Fruit fly (Drosophila melanogaster) whole organism: ENCODE measurements around the gene Hs6st.

ENCODE experiments used
- CG8478 ChIP-seq: fragments of >200 bp; optimal IDR thresholded peaks from 2 replicates; lab custom pipeline; 2018; ENCODE audit warnings: inconsistent platforms
- Dll ChIP-seq: fragments of >200 bp; optimal IDR thresholded peaks from 2 replicates; lab custom pipeline; 2017
- EcR ChIP-seq, 2 experiments: fragments of >200 bp; optimal IDR thresholded peaks; 2 replicates each; lab custom pipeline; 2017; ENCODE audit warnings: missing biosample characterization in 2 of 2, missing genetic modification characterization in 2 of 2, missing genetic modification reagents in 2 of 2
- pan ChIP-seq: fragments of >200 bp; optimal IDR thresholded peaks from 2 replicates; lab custom pipeline; 2017
- psq ChIP-seq: fragments of >200 bp; optimal IDR thresholded peaks from 2 replicates; lab custom pipeline; 2017
- usp ChIP-seq: fragments of >200 bp; optimal IDR thresholded peaks from 2 replicates; lab custom pipeline; 2017; ENCODE audit warnings: missing biosample characterization, missing genetic modification characterization, mixed read lengths

Hs6st gene

DNA sequence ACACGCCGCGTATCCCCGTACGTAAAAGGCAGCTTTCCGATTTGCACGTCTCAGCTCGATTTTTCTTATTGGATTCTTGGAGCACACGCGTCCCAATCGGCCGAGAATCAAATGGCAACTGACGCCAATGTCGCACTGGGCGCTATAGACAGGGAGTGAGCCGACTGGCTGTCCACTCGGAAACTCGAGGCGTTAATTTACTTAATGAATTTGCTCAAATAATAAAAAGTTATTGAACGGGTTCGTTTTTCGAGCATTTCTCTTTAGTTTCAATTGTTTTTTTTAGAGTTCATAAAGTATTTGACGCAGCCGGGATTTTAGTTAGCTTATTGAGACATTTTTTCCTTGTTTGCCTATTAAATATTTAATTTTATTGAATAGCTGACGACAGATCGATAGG is 83.0 kb downstream of the Hs6st start, which contains the start of gene CG4462:
TSS of gene CG4462 (minus strand) at position 101 of the 400 bp plus-strand sequence.
- TF ChIP-seq psq: no peak
- no peak for TF ChIP-seq Dll (lab: Kevin White, UChicago)
- no peak for TF ChIP-seq usp (GFP tag; lab: Kevin White, UChicago)
- no peak for TF ChIP-seq pan (lab: Kevin White, UChicago)
- no peak for TF ChIP-seq CG8478 (lab: Kevin White, UChicago)
- no peak for TF ChIP-seq EcR (GFP tag; optimal IDR thresholded peaks at IDR 0.05; lab: Kevin White, UChicago)

dm6 chr3R:19924331-19924730 is 84.0 kb downstream of the Hs6st start:
- TF ChIP-seq EcR (GFP tag; optimal IDR thresholded peaks at IDR 0.05; lab: Kevin White, UChicago): no peak

DNA sequence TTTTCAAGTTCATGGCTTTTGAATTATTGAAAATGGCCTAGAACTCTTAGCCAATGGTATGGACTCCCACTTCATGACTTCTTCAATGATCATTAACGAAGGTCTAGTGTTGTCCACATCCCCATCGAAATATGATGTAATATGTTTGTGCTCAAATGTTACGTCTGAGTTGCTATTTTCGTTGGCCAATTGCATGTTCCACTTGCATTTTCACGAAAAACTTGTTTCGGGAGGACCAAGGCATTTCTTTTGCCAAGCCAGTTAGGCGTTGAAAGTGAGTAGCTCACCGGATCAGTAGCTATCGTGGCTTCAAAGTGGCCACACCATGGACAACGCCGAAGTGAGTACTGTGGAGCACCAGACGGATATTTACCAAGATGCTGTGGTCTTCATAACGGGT is 90.1 kb downstream of the Hs6st start, which contains the start of gene CG4770:
TSS of gene CG4770 (plus strand) at position 301 of the 400 bp plus-strand sequence.
- no peak for TF ChIP-seq CG8478 (lab: Kevin White, UChicago)
- no peak for TF ChIP-seq pan (lab: Kevin White, UChicago)
- no peak for TF ChIP-seq Dll (lab: Kevin White, UChicago)
- no peak for TF ChIP-seq psq
- no peak for TF ChIP-seq usp (GFP tag; lab: Kevin White, UChicago)
- TF ChIP-seq EcR (GFP tag; optimal IDR thresholded peaks at IDR 0.05; lab: Kevin White, UChicago): no peak

- TF ChIP-seq Dll (lab: Kevin White, UChicago): no peak
- no peak for TF ChIP-seq pan (lab: Kevin White, UChicago)
- TF ChIP-seq CG8478 (lab: Kevin White, UChicago): no peak
- TF ChIP-seq psq: no peak
- TF ChIP-seq usp (GFP tag; lab: Kevin White, UChicago): no peak
- TF ChIP-seq EcR (GFP tag; optimal IDR thresholded peaks at IDR 0.05; lab: Kevin White, UChicago): no peak
Observed at dm6 chr3R:19917739-19918138, 90.6 kb downstream of the Hs6st start, which contains the start of gene CG4465. Gene CG4465, minus strand, starts transcription at chr3R:19917839.

DNA sequence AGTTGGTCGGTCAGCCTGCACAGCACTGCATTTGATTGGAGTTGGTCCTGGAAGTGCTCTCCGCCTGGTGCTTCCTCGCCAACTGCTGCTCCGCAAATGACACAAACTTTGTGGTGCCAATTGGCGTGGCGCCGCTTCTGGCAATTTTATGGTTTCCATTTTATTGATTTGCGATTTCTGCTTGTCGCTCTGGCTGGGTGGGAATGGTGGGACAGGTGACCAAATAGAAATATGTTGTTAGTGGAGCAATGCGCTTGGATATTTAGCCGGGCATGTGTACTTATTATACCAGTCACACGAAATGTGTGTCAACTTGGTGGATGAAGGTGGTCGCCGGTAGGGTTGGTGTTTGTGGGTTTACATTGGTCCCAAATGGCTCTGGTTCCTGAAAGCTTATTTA is 93.0 kb downstream of the Hs6st start, which contains the start of the genes Xport-A and Xport-B:
TSS of gene Xport-A (minus strand) at position 101 of the 400 bp plus-strand sequence.
TSS of gene Xport-B (minus strand) at position 101 of the 400 bp plus-strand sequence.
- TF ChIP-seq EcR (GFP tag; optimal IDR thresholded peaks at IDR 0.05; lab: Kevin White, UChicago) (no peak), pan (lab: Kevin White, UChicago) (no peak), psq (no peak), Dll (lab: Kevin White, UChicago) (no peak), CG8478 (lab: Kevin White, UChicago) (no peak), usp (GFP tag; lab: Kevin White, UChicago) (no peak)

- TF ChIP-seq usp (GFP tag; lab: Kevin White, UChicago) (no peak), CG8478 (lab: Kevin White, UChicago) (no peak), pan (lab: Kevin White, UChicago) (no peak), Dll (lab: Kevin White, UChicago) (no peak), psq (no peak), EcR (GFP tag; optimal IDR thresholded peaks at IDR 0.05; lab: Kevin White, UChicago) (no peak)
Observed at dm6 chr3R:19911030-19911429, 97.3 kb downstream of the Hs6st start.

DNA sequence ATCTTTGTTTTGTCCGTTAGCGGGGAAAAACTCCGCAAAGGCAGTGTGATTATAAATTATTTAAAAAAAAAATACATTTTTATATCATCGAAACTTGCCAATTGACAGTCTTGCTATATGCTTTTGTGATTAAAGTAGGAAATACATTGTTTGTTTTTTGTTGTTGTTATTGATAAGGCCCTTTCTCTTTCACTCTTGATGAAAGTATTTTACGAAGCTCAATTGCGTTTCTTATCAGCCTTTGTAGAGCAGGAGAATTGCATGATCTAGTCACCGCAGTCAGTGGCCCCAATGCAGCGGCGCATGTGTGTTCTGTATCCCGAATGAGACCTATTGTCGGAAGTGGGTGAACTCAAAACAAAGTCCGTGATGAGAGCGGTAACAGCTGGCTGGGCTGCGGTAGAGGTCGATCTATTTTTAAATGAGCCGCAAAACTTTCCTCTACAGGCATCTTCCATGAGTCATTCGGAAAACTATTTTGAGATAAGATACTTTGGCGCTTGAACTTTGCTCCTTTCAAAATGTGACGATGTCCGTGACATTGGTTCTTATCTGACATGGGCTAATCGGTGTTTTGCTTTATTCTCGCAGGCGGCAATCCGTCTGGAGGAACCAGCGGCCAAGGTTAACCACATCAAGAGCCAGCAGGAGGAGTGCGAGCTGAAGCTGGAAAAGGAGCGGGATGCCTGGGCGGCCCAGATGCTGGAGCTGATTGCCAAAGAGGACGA is 97.8 kb downstream of the Hs6st start:
- TF ChIP-seq pan (lab: Kevin White, UChicago) (no peak), psq (no peak), EcR (GFP tag; optimal IDR thresholded peaks at IDR 0.05; lab: Kevin White, UChicago) (no peak), Dll (lab: Kevin White, UChicago) (no peak), usp (GFP tag; lab: Kevin White, UChicago) (no peak), CG8478 (lab: Kevin White, UChicago) (no peak)

DNA sequence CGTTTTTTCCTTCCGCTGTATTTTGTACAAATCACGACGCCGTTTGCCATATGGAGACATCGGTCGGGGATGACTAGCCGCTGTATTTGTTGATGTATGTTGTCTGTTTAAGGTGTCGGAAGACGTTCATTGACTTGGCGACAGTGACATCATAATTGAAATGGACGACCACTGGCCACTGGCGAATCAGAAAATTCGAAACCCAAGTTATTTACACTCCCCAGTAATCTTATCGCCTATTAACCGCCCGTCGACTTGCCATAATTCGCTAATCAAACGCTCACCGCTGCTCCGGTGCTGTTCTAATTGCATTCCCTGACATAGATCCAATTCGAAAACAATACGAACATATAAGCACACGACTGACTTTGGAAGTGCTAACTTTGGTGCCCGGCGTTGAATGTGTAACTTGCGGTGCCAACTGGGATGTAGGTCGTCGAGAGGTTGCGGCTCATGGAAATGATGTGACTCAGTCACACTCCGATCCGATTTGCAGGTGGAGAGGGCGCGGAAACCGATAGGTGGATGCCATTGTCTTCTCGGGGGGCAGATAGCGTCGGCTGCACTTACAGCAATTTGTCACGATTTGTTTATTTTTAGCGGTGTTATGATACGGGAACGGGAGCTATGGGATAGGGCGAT is 98.7 kb downstream of the Hs6st start:
- no peak for TF ChIP-seq Dll (lab: Kevin White, UChicago)
- no peak for TF ChIP-seq CG8478 (lab: Kevin White, UChicago)
- no peak for TF ChIP-seq usp (GFP tag; lab: Kevin White, UChicago)
- TF ChIP-seq psq: no peak
- TF ChIP-seq pan (lab: Kevin White, UChicago): no peak

- TF ChIP-seq psq: no peak
- TF ChIP-seq Dll (lab: Kevin White, UChicago): no peak
- TF ChIP-seq EcR (GFP tag; optimal IDR thresholded peaks at IDR 0.05; lab: Kevin White, UChicago): no peak
- TF ChIP-seq CG8478 (lab: Kevin White, UChicago): no peak
- no peak for TF ChIP-seq pan (lab: Kevin White, UChicago)
- TF ChIP-seq usp (GFP tag; lab: Kevin White, UChicago): no peak
Observed at dm6 chr3R:19908863-19909343, 99.4 kb downstream of the Hs6st start.

dm6 chr3R:19905932-19906439 is 102.3 kb downstream of the Hs6st start:
- TF ChIP-seq pan (lab: Kevin White, UChicago) (no peak), CG8478 (lab: Kevin White, UChicago) (no peak), usp (GFP tag; lab: Kevin White, UChicago) (no peak), EcR (GFP tag; optimal IDR thresholded peaks at IDR 0.05; lab: Kevin White, UChicago) (no peak), psq (no peak), Dll (lab: Kevin White, UChicago) (no peak)

DNA sequence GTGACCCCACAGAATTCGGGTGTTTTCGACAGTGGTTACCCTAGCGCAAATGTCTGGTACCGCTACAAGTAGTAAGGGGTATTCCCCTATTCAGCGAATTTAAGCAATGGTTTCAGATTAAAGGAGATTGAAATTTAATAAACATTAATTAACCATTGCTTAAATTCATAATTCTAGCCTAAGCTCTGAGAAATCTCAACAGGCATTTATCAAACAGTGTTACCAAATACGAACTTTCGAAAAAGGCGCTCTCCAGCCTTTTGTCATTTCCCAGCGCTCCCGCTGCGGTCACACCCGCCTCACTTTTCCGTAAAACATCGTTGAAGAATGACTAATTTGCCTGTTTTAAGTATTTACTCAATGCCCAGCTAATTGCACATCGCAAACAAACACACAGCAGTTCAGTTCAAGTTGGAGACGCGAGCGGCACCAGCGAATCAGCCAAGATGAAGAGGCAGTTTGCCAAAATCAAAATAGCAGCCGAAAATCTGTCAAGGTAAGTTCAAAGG is 103.4 kb downstream of the Hs6st start, which contains the start of the genes Surf6 and RhoGAP92B:
TSS of gene Surf6 (minus strand) at position 4 of the 509 bp plus-strand sequence.
TSS of gene RhoGAP92B (plus strand) at position 300 of the 509 bp plus-strand sequence.
- TF ChIP-seq Dll (lab: Kevin White, UChicago) (no peak), psq (no peak), EcR (GFP tag; optimal IDR thresholded peaks at IDR 0.05; lab: Kevin White, UChicago) (no peak), usp (GFP tag; lab: Kevin White, UChicago) (no peak)
